Fruit fly (Drosophila melanogaster) whole organism, embryonic: ENCODE measurements around the gene CG1640.

Experiments
- ATbp ChIP-seq: fragments of 200-800 bp; sonication (Bioruptor generic); optimal IDR thresholded peaks from 2 replicates; lab custom pipeline; 2017; ENCODE audit warnings: missing biosample characterization, mild to moderate bottlenecking, missing genetic modification characterization, missing genetic modification reagents
- Awh ChIP-seq: fragments of 200-800 bp; sonication (Bioruptor generic); IDR thresholded peaks from 2 replicates; pipeline ENCODE4, ENCODE4 v1.3.6; 2022; ENCODE audit warnings: missing biosample characterization, missing genetic modification characterization
- BtbVII ChIP-seq: fragments of 200-800 bp; sonication (Bioruptor generic); optimal IDR thresholded peaks from 3 replicates; lab custom pipeline; 2017; ENCODE audit warnings: missing biosample characterization, mild to moderate bottlenecking, missing genetic modification characterization
- Bteb2 ChIP-seq: fragments of 200-800 bp; sonication (Bioruptor generic); optimal IDR thresholded peaks from 2 replicates; lab custom pipeline; 2016; ENCODE audit warnings: missing biosample characterization, missing genetic modification characterization
- CG10543 ChIP-seq: fragments of 200-800 bp; sonication (Bioruptor generic); optimal IDR thresholded peaks from 3 replicates; lab custom pipeline; 2017; ENCODE audit warnings: missing biosample characterization, mild to moderate bottlenecking, missing genetic modification characterization, moderate library complexity
- CG10654 ChIP-seq: fragments of 200-800 bp; sonication (Bioruptor generic); optimal IDR thresholded peaks from 2 replicates; lab custom pipeline; 2016; ENCODE audit warnings: missing biosample characterization, missing genetic modification characterization
- CG11696 ChIP-seq: fragments of 200-800 bp; sonication (Bioruptor generic); IDR thresholded peaks from 2 replicates; pipeline ENCODE4 v1.3.6; 2022; ENCODE audit warnings: missing biosample characterization, missing genetic modification characterization
- CG12769 ChIP-seq: fragments of 200-800 bp; sonication (Bioruptor generic); optimal IDR thresholded peaks from 2 replicates; lab custom pipeline; 2019; ENCODE audit warnings: missing biosample characterization, mild to moderate bottlenecking, missing genetic modification characterization, moderate library complexity
- CG13287 ChIP-seq: fragments of 200-800 bp; sonication (Bioruptor generic); IDR thresholded peaks from 2 replicates; pipeline ENCODE4 v1.3.6; 2022; ENCODE audit warnings: missing biosample characterization, missing genetic modification characterization; ENCODE audit not compliant: partially characterized antibody
- CG14441 ChIP-seq: fragments of 200-800 bp; sonication (Bioruptor generic); IDR thresholded peaks from 2 replicates; pipeline ENCODE4 v1.3.6; 2022; ENCODE audit warnings: missing biosample characterization, missing genetic modification characterization
- CG16813 ChIP-seq: fragments of 200-800 bp; sonication (Bioruptor generic); IDR thresholded peaks from 3 replicates; pipeline ENCODE4 v1.3.6; 2022; ENCODE audit warnings: missing biosample characterization, missing genetic modification characterization; ENCODE audit not compliant: partially characterized antibody
- CG17612 ChIP-seq: fragments of 200-800 bp; sonication (Bioruptor generic); IDR thresholded peaks from 2 replicates; pipeline ENCODE4 v1.3.6; 2022; ENCODE audit warnings: missing biosample characterization, missing genetic modification characterization
- CG17829 ChIP-seq: fragments of 200-800 bp; optimal IDR thresholded peaks from 2 replicates; lab custom pipeline; 2019; ENCODE audit warnings: missing biosample characterization, mild to moderate bottlenecking, missing genetic modification characterization, moderate library complexity
- CG2712 ChIP-seq: fragments of 200-800 bp; optimal IDR thresholded peaks from 3 replicates; lab custom pipeline; 2019; ENCODE audit warnings: missing biosample characterization, mild to moderate bottlenecking, missing genetic modification characterization, moderate library complexity
- CG3065 ChIP-seq: fragments of 200-800 bp; sonication (Bioruptor generic); optimal IDR thresholded peaks from 2 replicates; lab custom pipeline; 2016; ENCODE audit warnings: missing biosample characterization, missing genetic modification characterization
- CG3281 ChIP-seq: fragments of 200-800 bp; sonication (Bioruptor generic); optimal IDR thresholded peaks from 3 replicates; lab custom pipeline; 2017; ENCODE audit warnings: missing biosample characterization, mild to moderate bottlenecking, missing genetic modification characterization
- CG3726 ChIP-seq: fragments of 200-800 bp; sonication (Bioruptor generic); IDR thresholded peaks from 3 replicates; pipeline ENCODE4, ENCODE4 v1.3.6; 2022; ENCODE audit warnings: missing biosample characterization, missing genetic modification characterization
- CG5953 ChIP-seq: fragments of 200-800 bp; sonication (Bioruptor generic); IDR thresholded peaks from 2 replicates; pipeline ENCODE4 v1.3.6; 2022; ENCODE audit warnings: missing biosample characterization, missing genetic modification characterization
- CG7357 ChIP-seq: fragments of 200-800 bp; sonication (Bioruptor generic); IDR thresholded peaks from 3 replicates; pipeline ENCODE4 v1.3.6; 2022; ENCODE audit warnings: missing biosample characterization, missing genetic modification characterization
- CTCF ChIP-seq: fragments of 200-800 bp; sonication (Bioruptor generic); optimal IDR thresholded peaks from 2 replicates; lab custom pipeline; 2017; ENCODE audit warnings: missing biosample characterization, mild to moderate bottlenecking, missing genetic modification characterization, moderate library complexity
- D19B ChIP-seq: fragments of 200-800 bp; sonication (Bioruptor generic); optimal IDR thresholded peaks from 2 replicates; lab custom pipeline; 2017; ENCODE audit warnings: missing biosample characterization, mild to moderate bottlenecking, missing genetic modification characterization
- Dip2 ChIP-seq: fragments of 200-800 bp; sonication (Bioruptor generic); IDR thresholded peaks from 2 replicates; pipeline ENCODE4 v1.3.6; 2022; ENCODE audit warnings: missing biosample characterization, missing genetic modification characterization
- Dref ChIP-seq: fragments of 200-800 bp; sonication (Bioruptor generic); IDR thresholded peaks from 2 replicates; pipeline ENCODE4 v1.3.6; 2022; ENCODE audit warnings: missing biosample characterization, missing genetic modification characterization
- H15 ChIP-seq: fragments of 200-800 bp; sonication (Bioruptor generic); IDR thresholded peaks from 3 replicates; pipeline ENCODE4 v1.3.6; 2022; ENCODE audit warnings: missing biosample characterization, missing genetic modification characterization
- Jarid2 ChIP-seq: fragments of 200-800 bp; sonication (Bioruptor generic); optimal IDR thresholded peaks from 3 replicates; lab custom pipeline; 2017; ENCODE audit warnings: mild to moderate bottlenecking, missing biosample characterization, missing genetic modification reagents, missing genetic modification characterization
- Nf-YA ChIP-seq: fragments of 200-800 bp; sonication (Bioruptor generic); IDR thresholded peaks from 2 replicates; pipeline ENCODE4 v1.3.6; 2022; ENCODE audit warnings: missing biosample characterization, missing genetic modification characterization
- Nf-YB ChIP-seq: fragments of 200-800 bp; sonication (Bioruptor generic); optimal IDR thresholded peaks from 3 replicates; lab custom pipeline; 2019; ENCODE audit warnings: missing biosample characterization, mild to moderate bottlenecking, missing genetic modification characterization, moderate library complexity
- Sry-β ChIP-seq: fragments of 200-800 bp; sonication (Bioruptor generic); optimal IDR thresholded peaks from 2 replicates; lab custom pipeline; 2018; ENCODE audit warnings: missing biosample characterization, mild to moderate bottlenecking, missing genetic modification characterization, moderate library complexity
- ac ChIP-seq: fragments of 200-800 bp; sonication (Bioruptor generic); optimal IDR thresholded peaks from 3 replicates; lab custom pipeline; 2017; ENCODE audit warnings: missing biosample characterization, mild to moderate bottlenecking, missing genetic modification characterization
- bab2 ChIP-seq: fragments of 200-800 bp; sonication (Bioruptor generic); optimal IDR thresholded peaks from 2 replicates; lab custom pipeline; 2016; ENCODE audit warnings: missing biosample characterization, missing genetic modification characterization
- cg ChIP-seq: fragments of 200-800 bp; sonication (Bioruptor generic); optimal IDR thresholded peaks from 3 replicates; lab custom pipeline; 2019; ENCODE audit warnings: missing biosample characterization, mild to moderate bottlenecking, missing genetic modification characterization, moderate library complexity
- crol ChIP-seq: fragments of 200-800 bp; sonication (Bioruptor generic); IDR thresholded peaks from 2 replicates; pipeline ENCODE4 v1.3.6; 2022; ENCODE audit warnings: missing biosample characterization, missing genetic modification characterization
- dpn ChIP-seq, 2 experiments: fragments of 200-800 bp; sonication (Bioruptor generic); optimal IDR thresholded peaks; 3 replicates each; lab custom pipeline; 2016; ENCODE audit warnings: missing biosample characterization in 2 of 2, missing genetic modification characterization in 2 of 2
- dysf ChIP-seq: fragments of 200-800 bp; sonication (Bioruptor generic); IDR thresholded peaks from 3 replicates; pipeline ENCODE4 v1.3.6; 2022; ENCODE audit warnings: missing biosample characterization, missing genetic modification characterization
- eyg ChIP-seq: fragments of 200-800 bp; sonication (Bioruptor generic); optimal IDR thresholded peaks from 3 replicates; lab custom pipeline; 2016; ENCODE audit warnings: missing biosample characterization, missing genetic modification characterization
- fd96Cb ChIP-seq: fragments of 200-800 bp; sonication (Bioruptor generic); optimal IDR thresholded peaks from 2 replicates; lab custom pipeline; 2018; ENCODE audit warnings: missing biosample characterization, mild to moderate bottlenecking, missing genetic modification characterization, moderate library complexity
- h ChIP-seq: fragments of >200 bp; optimal IDR thresholded peaks from 2 replicates; lab custom pipeline; 2017
- ham ChIP-seq: fragments of 200-800 bp; sonication (Bioruptor generic); IDR thresholded peaks from 2 replicates; pipeline ENCODE4 v1.3.6; 2022; ENCODE audit warnings: missing biosample characterization, missing genetic modification characterization
- hb ChIP-seq: fragments of 200-800 bp; sonication (Bioruptor generic); IDR thresholded peaks from 3 replicates; pipeline ENCODE4 v1.3.6; 2022; ENCODE audit warnings: missing biosample characterization, missing genetic modification characterization; ENCODE audit not compliant: partially characterized antibody
- hbn ChIP-seq: fragments of 200-800 bp; sonication (Bioruptor generic); IDR thresholded peaks from 2 replicates; pipeline ENCODE4 v1.3.6; 2022; ENCODE audit warnings: missing biosample characterization, missing genetic modification characterization; ENCODE audit not compliant: partially characterized antibody
- onecut ChIP-seq: fragments of 200-800 bp; sonication (Bioruptor generic); IDR thresholded peaks from 2 replicates; pipeline ENCODE4 v1.3.6; 2022; ENCODE audit warnings: missing biosample characterization, missing genetic modification characterization
- pan ChIP-seq, 4 experiments: fragments of >200 bp in 3 of 4; fragments of 200-800 bp in 1 of 4; sonication (Bioruptor generic) in 1 of 4; optimal IDR thresholded peaks in 3 of 4; IDR thresholded peaks in 1 of 4; 2 replicates each; pipeline versions ENCODE4 v1.3.6 to Lab custom; 2017 to 2022; ENCODE audit warnings: missing biosample characterization in 2 of 4, missing genetic modification characterization in 2 of 4, mixed read lengths in 1 of 4
- pho ChIP-seq: fragments of 200-800 bp; sonication (Bioruptor generic); optimal IDR thresholded peaks from 2 replicates; lab custom pipeline; 2016; ENCODE audit warnings: missing biosample characterization, missing genetic modification characterization
- rib ChIP-seq: fragments of 200-800 bp; sonication (Bioruptor generic); IDR thresholded peaks from 2 replicates; pipeline ENCODE4 v1.3.6; 2022; ENCODE audit warnings: missing biosample characterization, missing genetic modification characterization
- ro ChIP-seq: fragments of 200-800 bp; sonication (Bioruptor generic); IDR thresholded peaks from 2 replicates; pipeline ENCODE4 v1.3.6; 2022; ENCODE audit warnings: missing biosample characterization, missing genetic modification characterization
- sisA ChIP-seq: fragments of 200-800 bp; sonication (Bioruptor generic); IDR thresholded peaks from 2 replicates; pipeline ENCODE4 v1.3.6; 2022; ENCODE audit warnings: missing biosample characterization, missing genetic modification characterization
- tio ChIP-seq: fragments of 200-800 bp; sonication (Bioruptor generic); optimal IDR thresholded peaks from 2 replicates; lab custom pipeline; 2017; ENCODE audit warnings: missing biosample characterization, missing genetic modification characterization, inconsistent platforms
- tna ChIP-seq: fragments of 200-800 bp; sonication (Bioruptor generic); IDR thresholded peaks from 2 replicates; pipeline ENCODE4 v1.3.6; 2022; ENCODE audit warnings: missing biosample characterization, missing genetic modification characterization; ENCODE audit not compliant: partially characterized antibody
- unpg ChIP-seq: fragments of 200-800 bp; sonication (Bioruptor generic); optimal IDR thresholded peaks from 3 replicates; lab custom pipeline; 2018; ENCODE audit warnings: missing biosample characterization, mild to moderate bottlenecking, missing genetic modification characterization, moderate library complexity
- wdn ChIP-seq: fragments of 200-800 bp; sonication (Bioruptor generic); IDR thresholded peaks from 2 replicates; pipeline ENCODE4 v1.3.6; 2022; ENCODE audit warnings: missing biosample characterization, missing genetic modification characterization

CG1640 gene

DNA sequence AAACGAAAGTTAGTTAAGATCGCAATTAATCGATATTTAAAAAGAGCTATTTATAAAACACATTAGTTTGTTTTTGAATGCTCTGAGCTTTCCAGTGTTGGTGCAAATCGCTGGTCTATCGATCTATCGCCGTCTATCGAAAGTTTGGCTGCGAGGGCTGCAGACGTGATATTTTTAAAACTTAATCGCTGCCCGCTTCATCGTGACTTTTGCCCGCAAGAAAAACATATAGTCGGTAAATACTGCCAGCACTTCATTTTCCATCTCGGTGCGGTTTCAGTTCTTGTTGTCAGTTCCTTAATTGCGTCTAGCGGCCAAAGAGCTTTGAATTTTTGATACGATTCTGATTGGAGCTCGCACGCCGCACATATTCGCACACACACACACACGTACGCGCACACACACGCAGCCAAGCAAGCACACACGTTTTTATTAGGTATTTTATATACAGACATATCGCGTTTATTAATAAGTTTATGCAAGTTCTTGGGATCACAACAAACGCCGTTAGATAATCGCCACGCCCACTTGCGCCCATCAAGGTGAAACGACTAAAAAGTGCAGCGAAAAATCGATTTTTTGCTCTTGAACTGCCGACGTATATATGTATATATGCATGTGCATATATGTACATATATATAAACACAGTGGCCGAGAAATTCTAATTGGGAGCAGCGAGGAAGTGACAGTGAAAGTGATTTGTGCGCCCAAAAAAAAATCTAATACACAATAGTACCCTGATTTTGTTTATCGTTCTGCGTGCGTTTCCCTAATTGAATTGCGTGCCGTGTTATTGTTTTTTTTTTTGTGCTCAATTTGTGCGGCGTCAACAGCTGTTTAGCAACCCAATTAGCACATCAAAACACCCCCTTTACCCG, 659 bp downstream of the CG1640 start (continued):
- TF ChIP-seq CG11696: no peak
- peak; percentile 75 for TF ChIP-seq tna (GFP tag; lab: Robert Waterston, UW)
- TF ChIP-seq H15 (GFP tag; lab: Robert Waterston, UW): no peak
- TF ChIP-seq pan (optimal IDR thresholded peaks at IDR 0.05; lab: Kevin White, UChicago): no peak
- no peak for TF ChIP-seq pan (GFP tag; optimal IDR thresholded peaks at IDR 0.05 in 1 of 2, IDR thresholded peaks at IDR 0.05 in 1 of 2)
- no peak for TF ChIP-seq eyg (GFP tag; lab: Kevin White, UChicago)
- no peak for TF ChIP-seq CG7357 (GFP tag; lab: Robert Waterston, UW)
- no peak for TF ChIP-seq pho (GFP tag; lab: Kevin White, UChicago)
- TF ChIP-seq CG17829 (tag; lab: Kevin White, UChicago): no peak
- TF ChIP-seq CG17612 (GFP tag; lab: Robert Waterston, UW): no peak
- TF ChIP-seq h (lab: Kevin White, UChicago): no peak
- no peak for TF ChIP-seq ac (GFP tag; lab: Kevin White, UChicago)
- TF ChIP-seq rib: no peak
- peak; percentile 81 for TF ChIP-seq onecut
- peak; percentile 34; the same call in 1 of the 2 replicates for TF ChIP-seq CG14441 (GFP tag; lab: Robert Waterston, UW)
- TF ChIP-seq bab2 (GFP tag; lab: Kevin White, UChicago): no peak
- TF ChIP-seq CG2712 (tag; lab: Kevin White, UChicago): peak; percentile 4
- no peak for TF ChIP-seq Bteb2
- no peak for TF ChIP-seq crol
- TF ChIP-seq cg (GFP tag; lab: Kevin White, UChicago): peak; percentile 80
- peak; percentile 3 for TF ChIP-seq CG12769 (tag; lab: Kevin White, UChicago)
- TF ChIP-seq Jarid2 (GFP tag; lab: Kevin White, UChicago): no peak
- TF ChIP-seq dysf (GFP tag; lab: Robert Waterston, UW): 0 out of 3 replicates have a peak, but pooled peaks have one; percentile 23
- no peak for TF ChIP-seq Awh
- TF ChIP-seq fd96Cb (tag; lab: Kevin White, UChicago): no peak
- TF ChIP-seq Nf-YB: peak; percentile 49
- no peak for TF ChIP-seq sisA (GFP tag; lab: Robert Waterston, UW)
- no peak for TF ChIP-seq ham (GFP tag; lab: Robert Waterston, UW)
- no peak for TF ChIP-seq ro (GFP tag; lab: Robert Waterston, UW)
- TF ChIP-seq CG10654 (GFP tag; lab: Kevin White, UChicago): no peak
- no peak for TF ChIP-seq BtbVII (GFP tag; lab: Kevin White, UChicago)
- TF ChIP-seq CG10543: no peak
- no peak for TF ChIP-seq dpn (GFP tag; optimal IDR thresholded peaks at IDR 0.05; lab: Kevin White, UChicago)
- TF ChIP-seq CG3726: no peak
- no peak for TF ChIP-seq Sry-β (GFP tag; lab: Kevin White, UChicago)
- peak; percentile 4 for TF ChIP-seq unpg (GFP tag; lab: Kevin White, UChicago)
- no peak for TF ChIP-seq hb (GFP tag; lab: Robert Waterston, UW)
- TF ChIP-seq Dref (GFP tag; lab: Robert Waterston, UW): peak; percentile 82
- TF ChIP-seq wdn: no peak
- TF ChIP-seq hbn (GFP tag; lab: Robert Waterston, UW): 0 out of 2 replicates have a peak, but pooled peaks have one; percentile 38
- no peak for TF ChIP-seq Dip2
- TF ChIP-seq CG3065 (GFP tag; lab: Kevin White, UChicago): no peak
- no peak for TF ChIP-seq CG5953
- TF ChIP-seq tio: no peak
- no peak for TF ChIP-seq Nf-YA (GFP tag; lab: Robert Waterston, UW)
- peak; percentile 30 for TF ChIP-seq CTCF
- TF ChIP-seq CG3281 (GFP tag; lab: Kevin White, UChicago): peak; percentile 13
- TF ChIP-seq CG16813 (GFP tag; lab: Robert Waterston, UW): peak; percentile 53
- TF ChIP-seq CG13287 (GFP tag; lab: Robert Waterston, UW): peak; percentile 76
- no peak for TF ChIP-seq D19B (GFP tag; lab: Kevin White, UChicago)
- no peak for TF ChIP-seq ATbp (GFP tag; lab: Kevin White, UChicago)
